Fruit fly (Drosophila melanogaster) whole organism, embryonic: ENCODE data around the gene Kr-h2.

Experiments
- Awh ChIP-seq: fragments of 200-800 bp; sonication (Bioruptor generic); IDR thresholded peaks from 2 replicates; pipeline ENCODE4, ENCODE4 v1.3.6; 2022; ENCODE audit warnings: missing biosample characterization, missing genetic modification characterization
- CG10147 ChIP-seq: fragments of 200-800 bp; sonication (Bioruptor generic); optimal IDR thresholded peaks from 2 replicates; lab custom pipeline; 2019; ENCODE audit warnings: missing biosample characterization, mild to moderate bottlenecking, missing genetic modification characterization, moderate library complexity
- CG10565 ChIP-seq: fragments of 200-800 bp; sonication (Bioruptor generic); optimal IDR thresholded peaks from 3 replicates; lab custom pipeline; 2016; ENCODE audit warnings: missing biosample characterization, mild to moderate bottlenecking, missing genetic modification characterization
- CG11723 ChIP-seq: fragments of 200-800 bp; sonication (Bioruptor generic); optimal IDR thresholded peaks from 2 replicates; lab custom pipeline; 2017; ENCODE audit warnings: missing biosample characterization, mild to moderate bottlenecking, missing genetic modification characterization
- CG13123 ChIP-seq: fragments of 200-800 bp; sonication (Bioruptor generic); optimal IDR thresholded peaks from 2 replicates; lab custom pipeline; 2016; ENCODE audit warnings: missing biosample characterization, missing genetic modification characterization
- CG13296 ChIP-seq: fragments of 200-800 bp; sonication (Bioruptor generic); optimal IDR thresholded peaks from 3 replicates; lab custom pipeline; 2018; ENCODE audit warnings: missing biosample characterization, mild to moderate bottlenecking, missing genetic modification characterization
- CG13624 ChIP-seq: fragments of 200-800 bp; sonication (Bioruptor generic); optimal IDR thresholded peaks from 2 replicates; lab custom pipeline; 2016; ENCODE audit warnings: missing biosample characterization, missing genetic modification characterization
- CG15011 ChIP-seq: fragments of 200-800 bp; sonication (Bioruptor generic); optimal IDR thresholded peaks from 3 replicates; lab custom pipeline; 2018; ENCODE audit warnings: missing biosample characterization, mild to moderate bottlenecking, missing genetic modification characterization
- CG17359 ChIP-seq: fragments of 200-800 bp; sonication (Bioruptor generic); optimal IDR thresholded peaks from 3 replicates; lab custom pipeline; 2018; ENCODE audit warnings: missing biosample characterization, mild to moderate bottlenecking, missing genetic modification characterization, moderate library complexity
- CG17612 ChIP-seq: fragments of 200-800 bp; sonication (Bioruptor generic); IDR thresholded peaks from 2 replicates; pipeline ENCODE4 v1.3.6; 2022; ENCODE audit warnings: missing biosample characterization, missing genetic modification characterization
- CG2116 ChIP-seq: fragments of 200-800 bp; sonication (Bioruptor generic); optimal IDR thresholded peaks from 3 replicates; lab custom pipeline; 2018; ENCODE audit warnings: missing biosample characterization, mild to moderate bottlenecking, missing genetic modification characterization
- CG2199 ChIP-seq: fragments of 200-800 bp; sonication (Bioruptor generic); IDR thresholded peaks from 3 replicates; pipeline ENCODE4 v1.3.6; 2022; ENCODE audit warnings: missing biosample characterization, missing genetic modification characterization
- CG2678 ChIP-seq: fragments of 200-800 bp; sonication (Bioruptor generic); optimal IDR thresholded peaks from 3 replicates; lab custom pipeline; 2019; ENCODE audit warnings: missing biosample characterization, mild to moderate bottlenecking, missing genetic modification characterization, moderate library complexity
- CG3065 ChIP-seq: fragments of 200-800 bp; sonication (Bioruptor generic); optimal IDR thresholded peaks from 2 replicates; lab custom pipeline; 2016; ENCODE audit warnings: missing biosample characterization, missing genetic modification characterization
- CG3281 ChIP-seq: fragments of 200-800 bp; sonication (Bioruptor generic); optimal IDR thresholded peaks from 3 replicates; lab custom pipeline; 2017; ENCODE audit warnings: missing biosample characterization, mild to moderate bottlenecking, missing genetic modification characterization
- CG3407 ChIP-seq: fragments of 200-800 bp; sonication (Bioruptor generic); optimal IDR thresholded peaks from 2 replicates; lab custom pipeline; 2018; ENCODE audit warnings: missing biosample characterization, mild to moderate bottlenecking, missing genetic modification characterization
- CG4854 ChIP-seq: fragments of 200-800 bp; sonication (Bioruptor generic); optimal IDR thresholded peaks from 2 replicates; lab custom pipeline; 2016; ENCODE audit warnings: missing biosample characterization, missing genetic modification characterization, inconsistent platforms
- CG5180 ChIP-seq: fragments of 200-800 bp; sonication (Bioruptor generic); optimal IDR thresholded peaks from 3 replicates; lab custom pipeline; 2017; ENCODE audit warnings: missing biosample characterization, missing genetic modification characterization, mild to moderate bottlenecking, moderate library complexity, missing genetic modification reagents
- CG8281 ChIP-seq: fragments of 200-800 bp; sonication (Bioruptor generic); optimal IDR thresholded peaks from 2 replicates; lab custom pipeline; 2018; ENCODE audit warnings: missing biosample characterization, mild to moderate bottlenecking, missing genetic modification characterization, moderate library complexity
- CG9876 ChIP-seq: fragments of 200-800 bp; sonication (Bioruptor generic); optimal IDR thresholded peaks from 2 replicates; lab custom pipeline; 2016; ENCODE audit warnings: missing biosample characterization, missing genetic modification characterization
- Fer1 ChIP-seq: fragments of 200-800 bp; sonication (Bioruptor generic); optimal IDR thresholded peaks from 2 replicates; lab custom pipeline; 2017; ENCODE audit warnings: missing biosample characterization, mild to moderate bottlenecking, missing genetic modification characterization
- HLHmδ ChIP-seq: fragments of 200-800 bp; sonication (Bioruptor generic); optimal IDR thresholded peaks from 2 replicates; lab custom pipeline; 2018; ENCODE audit warnings: missing biosample characterization, mild to moderate bottlenecking, missing genetic modification characterization, moderate library complexity
- HmgZ ChIP-seq: fragments of 200-800 bp; sonication (Bioruptor generic); optimal IDR thresholded peaks from 2 replicates; lab custom pipeline; 2018; ENCODE audit warnings: missing biosample characterization, mild to moderate bottlenecking, missing genetic modification characterization
- Hmx ChIP-seq: fragments of 200-800 bp; sonication (Bioruptor generic); optimal IDR thresholded peaks from 2 replicates; lab custom pipeline; 2016; ENCODE audit warnings: missing biosample characterization, missing genetic modification characterization
- Kr ChIP-seq: fragments of 200-800 bp; sonication (Bioruptor generic); optimal IDR thresholded peaks from 2 replicates; lab custom pipeline; 2017; ENCODE audit warnings: missing biosample characterization, mild to moderate bottlenecking, missing genetic modification characterization
- Nf-YB ChIP-seq: fragments of 200-800 bp; sonication (Bioruptor generic); optimal IDR thresholded peaks from 3 replicates; lab custom pipeline; 2019; ENCODE audit warnings: missing biosample characterization, mild to moderate bottlenecking, missing genetic modification characterization, moderate library complexity
- NfI ChIP-seq: fragments of 200-800 bp; sonication (Bioruptor generic); optimal IDR thresholded peaks from 3 replicates; lab custom pipeline; 2018; ENCODE audit warnings: missing biosample characterization, mild to moderate bottlenecking, missing genetic modification characterization, moderate library complexity
- Oaz ChIP-seq: fragments of 200-800 bp; sonication (Bioruptor generic); IDR thresholded peaks from 2 replicates; pipeline ENCODE4 v1.3.6; 2022; ENCODE audit warnings: missing biosample characterization, missing genetic modification characterization
- Optix ChIP-seq: fragments of 200-800 bp; sonication (Bioruptor generic); IDR thresholded peaks from 3 replicates; pipeline ENCODE4 v1.3.6; 2022; ENCODE audit warnings: missing biosample characterization, missing genetic modification characterization
- Six4 ChIP-seq: fragments of 200-800 bp; sonication (Bioruptor generic); optimal IDR thresholded peaks from 2 replicates; lab custom pipeline; 2016; ENCODE audit warnings: missing biosample characterization, missing genetic modification characterization
- Sox100B ChIP-seq: fragments of 200-800 bp; sonication (Bioruptor generic); optimal IDR thresholded peaks from 3 replicates; lab custom pipeline; 2018; ENCODE audit warnings: missing biosample characterization, mild to moderate bottlenecking, missing genetic modification characterization
- ato ChIP-seq: fragments of 200-800 bp; sonication (Bioruptor generic); IDR thresholded peaks from 2 replicates; pipeline ENCODE4 v1.3.6; 2022; ENCODE audit warnings: missing biosample characterization, missing genetic modification characterization; ENCODE audit not compliant: partially characterized antibody
- da ChIP-seq: fragments of 200-800 bp; sonication (Bioruptor generic); optimal IDR thresholded peaks from 2 replicates; lab custom pipeline; 2016; ENCODE audit warnings: missing biosample characterization, missing genetic modification characterization
- dysf ChIP-seq: fragments of 200-800 bp; sonication (Bioruptor generic); IDR thresholded peaks from 3 replicates; pipeline ENCODE4 v1.3.6; 2022; ENCODE audit warnings: missing biosample characterization, missing genetic modification characterization
- eve ChIP-seq, 2 experiments: fragments of >200 bp; optimal IDR thresholded peaks; 2 replicates each; lab custom pipeline; 2017; ENCODE audit warnings: missing biosample characterization in 2 of 2, missing genetic modification characterization in 2 of 2
- ewg ChIP-seq: fragments of 200-800 bp; sonication (Bioruptor generic); optimal IDR thresholded peaks from 3 replicates; lab custom pipeline; 2017; ENCODE audit warnings: mild to moderate bottlenecking, missing biosample characterization, missing genetic modification reagents, missing genetic modification characterization
- grau ChIP-seq: fragments of 200-800 bp; optimal IDR thresholded peaks from 3 replicates; lab custom pipeline; 2019; ENCODE audit warnings: missing biosample characterization, mild to moderate bottlenecking, missing genetic modification characterization, moderate library complexity
- gsb ChIP-seq: fragments of 200-800 bp; sonication (Bioruptor generic); IDR thresholded peaks from 2 replicates; pipeline ENCODE4 v1.3.6; 2022; ENCODE audit warnings: missing biosample characterization, missing genetic modification characterization
- hth ChIP-seq: fragments of >200 bp; optimal IDR thresholded peaks from 2 replicates; lab custom pipeline; 2017; ENCODE audit warnings: inconsistent platforms
- ind ChIP-seq: fragments of 200-800 bp; sonication (Bioruptor generic); optimal IDR thresholded peaks from 3 replicates; lab custom pipeline; 2016; ENCODE audit warnings: missing biosample characterization, missing genetic modification characterization
- jumu ChIP-seq: fragments of 200-800 bp; sonication (Bioruptor generic); optimal IDR thresholded peaks from 3 replicates; lab custom pipeline; 2016; ENCODE audit warnings: missing biosample characterization, missing genetic modification characterization
- lbe ChIP-seq: fragments of 200-800 bp; sonication (Bioruptor generic); optimal IDR thresholded peaks from 2 replicates; lab custom pipeline; 2016; ENCODE audit warnings: missing biosample characterization, mild to moderate bottlenecking, missing genetic modification characterization
- lmd ChIP-seq: fragments of 200-800 bp; sonication (Bioruptor generic); IDR thresholded peaks from 2 replicates; pipeline ENCODE4 v1.3.6; 2022; ENCODE audit warnings: missing biosample characterization, missing genetic modification characterization
- mld ChIP-seq: fragments of 200-800 bp; sonication (Bioruptor generic); IDR thresholded peaks from 3 replicates; pipeline ENCODE4 v1.3.6; 2022; ENCODE audit warnings: missing biosample characterization, missing genetic modification characterization; ENCODE audit not compliant: partially characterized antibody
- pum ChIP-seq: fragments of 200-800 bp; sonication (Bioruptor generic); optimal IDR thresholded peaks from 2 replicates; lab custom pipeline; 2016; ENCODE audit warnings: missing biosample characterization, missing genetic modification characterization
- ranshi ChIP-seq: fragments of 200-800 bp; sonication (Bioruptor generic); IDR thresholded peaks from 2 replicates; pipeline ENCODE4 v1.3.6; 2022; ENCODE audit warnings: missing biosample characterization, missing genetic modification characterization
- repo ChIP-seq: fragments of 200-800 bp; sonication (Bioruptor generic); optimal IDR thresholded peaks from 2 replicates; lab custom pipeline; 2016; ENCODE audit warnings: missing biosample characterization, missing genetic modification characterization
- shn ChIP-seq: fragments of 200-800 bp; sonication (Bioruptor generic); optimal IDR thresholded peaks from 3 replicates; lab custom pipeline; 2016; ENCODE audit warnings: missing biosample characterization, missing genetic modification characterization
- tup ChIP-seq: fragments of 200-800 bp; sonication (Bioruptor generic); optimal IDR thresholded peaks from 2 replicates; lab custom pipeline; 2016; ENCODE audit warnings: missing biosample characterization, mild to moderate bottlenecking, missing genetic modification characterization, moderate library complexity
- vfl ChIP-seq: fragments of 200-800 bp; sonication (Bioruptor generic); optimal IDR thresholded peaks from 2 replicates; lab custom pipeline; 2016; ENCODE audit warnings: missing biosample characterization, missing genetic modification characterization

Kr-h2 gene

dm6 chr2L:6090786-6091716 lies 20.3 kb downstream of the Kr-h2 start, which contains the start of gene CG45075 (continued):
- no peak for TF ChIP-seq CG10565
- TF ChIP-seq CG10147 (GFP tag; lab: Kevin White, UChicago) = no peak
- 0 out of 3 replicates have a peak, but pooled peaks have one; percentile 11 for TF ChIP-seq CG2199
- TF ChIP-seq grau (tag; lab: Kevin White, UChicago) = no peak
- TF ChIP-seq CG17612 (GFP tag; lab: Robert Waterston, UW) = no peak
- no peak for TF ChIP-seq mld
- TF ChIP-seq ind (GFP tag; lab: Kevin White, UChicago) = no peak
- TF ChIP-seq gsb (GFP tag; lab: Robert Waterston, UW) = no peak
- no peak for TF ChIP-seq NfI (GFP tag; lab: Kevin White, UChicago)
- no peak for TF ChIP-seq ato (GFP tag; lab: Robert Waterston, UW)
- TF ChIP-seq hth = no peak
- TF ChIP-seq Six4 (GFP tag; lab: Kevin White, UChicago) = no peak
- TF ChIP-seq shn = no peak
- TF ChIP-seq ranshi (GFP tag; lab: Robert Waterston, UW) = no peak
- no peak for TF ChIP-seq lmd (GFP tag; lab: Robert Waterston, UW)
- TF ChIP-seq CG17359 (tag; lab: Kevin White, UChicago) = no peak
- TF ChIP-seq CG4854 (GFP tag; lab: Kevin White, UChicago) = no peak
- no peak for TF ChIP-seq Sox100B (GFP tag; lab: Kevin White, UChicago)
- TF ChIP-seq CG9876 = no peak
- TF ChIP-seq ewg (GFP tag; lab: Kevin White, UChicago) = peak; percentile 17
- TF ChIP-seq CG13296 (GFP tag; lab: Kevin White, UChicago) = no peak
- TF ChIP-seq CG3407 (GFP tag; lab: Kevin White, UChicago) = no peak
- no peak for TF ChIP-seq Oaz (GFP tag; lab: Robert Waterston, UW)
- TF ChIP-seq CG5180 = peak; percentile 94
- TF ChIP-seq HmgZ (tag; lab: Kevin White, UChicago) = peak; percentile 10
- TF ChIP-seq jumu = no peak
- TF ChIP-seq CG15011 (GFP tag; lab: Kevin White, UChicago) = no peak
- no peak for TF ChIP-seq CG13123 (GFP tag; lab: Kevin White, UChicago)
- no peak for TF ChIP-seq repo (GFP tag; lab: Kevin White, UChicago)
- TF ChIP-seq CG2678 (tag; lab: Kevin White, UChicago) = no peak
- peak; percentile 26 for TF ChIP-seq Fer1 (GFP tag; lab: Kevin White, UChicago)
- TF ChIP-seq HLHmδ (GFP tag; lab: Kevin White, UChicago) = peak; percentile 74
- TF ChIP-seq pum (GFP tag; lab: Kevin White, UChicago) = no peak
- TF ChIP-seq tup (GFP tag; lab: Kevin White, UChicago) = no peak
- TF ChIP-seq vfl (GFP tag; lab: Kevin White, UChicago) = no peak
- TF ChIP-seq CG13624 (GFP tag; lab: Kevin White, UChicago) = no peak
- no peak for TF ChIP-seq Kr (GFP tag; lab: Kevin White, UChicago)
- TF ChIP-seq CG2116 = no peak
- no peak for TF ChIP-seq Optix (GFP tag; lab: Robert Waterston, UW)
- no peak for TF ChIP-seq Nf-YB (GFP tag; lab: Kevin White, UChicago)
- no peak for TF ChIP-seq Awh (GFP tag; lab: Robert Waterston, UW)
- TF ChIP-seq Hmx (GFP tag; lab: Kevin White, UChicago) = no peak
- no peak for TF ChIP-seq lbe (GFP tag; lab: Kevin White, UChicago)
- no peak for TF ChIP-seq CG11723
- no peak for TF ChIP-seq eve (GFP tag; optimal IDR thresholded peaks at IDR 0.05; lab: Kevin White, UChicago)
- TF ChIP-seq dysf (GFP tag; lab: Robert Waterston, UW) = no peak
- no peak for TF ChIP-seq CG8281 (tag; lab: Kevin White, UChicago)
- no peak for TF ChIP-seq CG3281 (GFP tag; lab: Kevin White, UChicago)
- TF ChIP-seq da = no peak
- TF ChIP-seq CG3065 (GFP tag; lab: Kevin White, UChicago) = no peak
